Worm (Caenorhabditis elegans): ENCODE measurements around the gene Y32H12A.1.

Gene Y32H12A.1

ce11 chrIII:5361909-5362308 lies at the start of gene Y32H12A.1:
Gene Y32H12A.1, plus strand, starts transcription at chrIII:5362209.
- TF ChIP-seq ztf-4 (tag; optimal IDR thresholded peaks at IDR 0.05) (no peak), mdl-1 (tag; optimal IDR thresholded peaks at IDR 0.05) (no peak), tbx-2 (tag; optimal IDR thresholded peaks at IDR 0.05) (no peak), nhr-12 (tag; optimal IDR thresholded peaks at IDR 0.05) (no peak), mml-1 (tag; optimal IDR thresholded peaks at IDR 0.05) (no peak), aly-2 (tag; optimal IDR thresholded peaks at IDR 0.05) (no peak), ceh-82 (tag; optimal IDR thresholded peaks at IDR 0.05) (no peak), nfya-1 (tag; optimal IDR thresholded peaks at IDR 0.05; ENCODE audit: insufficient read depth) (no peak), nhr-43 (tag; optimal IDR thresholded peaks at IDR 0.05; ENCODE audit: poor library complexity, severe bottlenecking) (no peak), lin-15B (tag; optimal IDR thresholded peaks at IDR 0.05) (no peak), R02D3.7 (tag; optimal IDR thresholded peaks at IDR 0.05) (no peak), hmg-11 (tag; optimal IDR thresholded peaks at IDR 0.05) (no peak), eor-1 (tag; optimal IDR thresholded peaks at IDR 0.05) (no peak), ZK546.5 (tag; optimal IDR thresholded peaks at IDR 0.05) (no peak), nhr-25 (tag; optimal IDR thresholded peaks at IDR 0.05) (no peak), nhr-237 (tag; optimal IDR thresholded peaks at IDR 0.05) (no peak), unc-62 (GFP tag; optimal IDR thresholded peaks at IDR 0.05) (no peak)

- TF ChIP-seq pqm-1 (tag; optimal IDR thresholded peaks at IDR 0.05) (peak; percentile 61), pha-4 (tag; optimal IDR thresholded peaks at IDR 0.05) (peak; percentile 5), elt-2 (tag; optimal IDR thresholded peaks at IDR 0.05) (peak; percentile 49), ZK546.5 (tag; optimal IDR thresholded peaks at IDR 0.05) (no peak)
Observed at ce11 chrIII:5318610-5319009, 43.4 kb upstream of the Y32H12A.1 start.

ce11 chrIII:5321661-5322060 lies 40.3 kb upstream of the Y32H12A.1 start, which contains the start of gene F52C9.3:
Gene F52C9.3, plus strand, starts transcription at chrIII:5321885.
- no peak for TF ChIP-seq elt-3 (tag; optimal IDR thresholded peaks at IDR 0.05)
- no peak for TF ChIP-seq ceh-16 (tag; optimal IDR thresholded peaks at IDR 0.05)
- no peak for TF ChIP-seq tbx-2 (tag; optimal IDR thresholded peaks at IDR 0.05)
- TF ChIP-seq daf-12 (tag; optimal IDR thresholded peaks at IDR 0.05), result no peak
- no peak for TF ChIP-seq fkh-2 (tag; optimal IDR thresholded peaks at IDR 0.05)
- no peak for TF ChIP-seq ceh-9 (tag; optimal IDR thresholded peaks at IDR 0.05)
- no peak for TF ChIP-seq nhr-11 (tag; optimal IDR thresholded peaks at IDR 0.05)
- no peak for TF ChIP-seq pqm-1 (tag; optimal IDR thresholded peaks at IDR 0.05)
- TF ChIP-seq nfya-1 (tag; optimal IDR thresholded peaks at IDR 0.05; ENCODE audit: insufficient read depth), result no peak
- TF ChIP-seq ztf-4 (tag; optimal IDR thresholded peaks at IDR 0.05), result no peak
- no peak for TF ChIP-seq nhr-237 (tag; optimal IDR thresholded peaks at IDR 0.05)
- no peak for TF ChIP-seq nhr-25 (tag; optimal IDR thresholded peaks at IDR 0.05)
- no peak for TF ChIP-seq aly-2 (tag; optimal IDR thresholded peaks at IDR 0.05)
- no peak for TF ChIP-seq egl-27 (tag; optimal IDR thresholded peaks at IDR 0.05)
- TF ChIP-seq nhr-28 (tag; optimal IDR thresholded peaks at IDR 0.05), result no peak
- no peak for TF ChIP-seq pha-4 (tag; optimal IDR thresholded peaks at IDR 0.05)
- TF ChIP-seq mdl-1 (tag; optimal IDR thresholded peaks at IDR 0.05), result no peak
- TF ChIP-seq ztf-11 (tag; optimal IDR thresholded peaks at IDR 0.05), result no peak

- TF ChIP-seq fkh-10 (GFP tag; optimal IDR thresholded peaks at IDR 0.05) (no peak), tbx-2 (tag; optimal IDR thresholded peaks at IDR 0.05) (no peak), pha-4 (tag; optimal IDR thresholded peaks at IDR 0.05) (no peak), nhr-25 (tag; optimal IDR thresholded peaks at IDR 0.05) (no peak), lsy-12 (tag; optimal IDR thresholded peaks at IDR 0.05) (no peak), elt-1 (tag; optimal IDR thresholded peaks at IDR 0.05) (no peak), elt-2 (tag; optimal IDR thresholded peaks at IDR 0.05) (no peak), nhr-11 (tag; optimal IDR thresholded peaks at IDR 0.05) (no peak), lin-15B (tag; optimal IDR thresholded peaks at IDR 0.05) (no peak), hmg-11 (tag; optimal IDR thresholded peaks at IDR 0.05) (no peak), ztf-4 (tag; optimal IDR thresholded peaks at IDR 0.05) (no peak), daf-12 (tag; optimal IDR thresholded peaks at IDR 0.05) (no peak), nhr-77 (tag; optimal IDR thresholded peaks at IDR 0.05) (no peak), egl-27 (tag; optimal IDR thresholded peaks at IDR 0.05) (no peak), mml-1 (tag; optimal IDR thresholded peaks at IDR 0.05) (no peak), fos-1 (tag; optimal IDR thresholded peaks at IDR 0.05) (no peak), jun-1 (tag; optimal IDR thresholded peaks at IDR 0.05) (no peak)
Observed at ce11 chrIII:5326323-5326722, 35.7 kb upstream of the Y32H12A.1 start, which contains the start of gene sorf-2. Gene sorf-2, plus strand, starts transcription at chrIII:5326623.
